Worm (Caenorhabditis elegans) whole organism, mixed stage, embryonic: ENCODE data around the gene fbxb-33.

ENCODE experiments used
- M03D4.4 ChIP-seq: sonication (generic microtip); optimal IDR thresholded peaks from 2 replicates; lab custom pipeline; 2017; ENCODE audit warnings: mild to moderate bottlenecking, missing genetic modification characterization, missing compliant biosample characterization
- bed-3 ChIP-seq: fragments of 200-800 bp; sonication (Bioruptor generic); optimal IDR thresholded peaks from 3 replicates; lab custom pipeline; 2018; ENCODE audit warnings: mild to moderate bottlenecking, missing genetic modification characterization, moderate library complexity, missing compliant biosample characterization
- blmp-1 ChIP-seq: fragments of 150-350 bp; optimal IDR thresholded peaks from 2 replicates; lab custom pipeline; 2014; ENCODE audit warnings: missing biosample characterization, missing genetic modification characterization
- ceh-39 ChIP-seq: fragments of 150-350 bp; optimal IDR thresholded peaks from 2 replicates; lab custom pipeline; 2014; ENCODE audit warnings: missing biosample characterization, missing genetic modification characterization
- ceh-43 ChIP-seq: fragments of 200-800 bp; sonication (Bioruptor generic); optimal IDR thresholded peaks from 2 replicates; lab custom pipeline; 2018; ENCODE audit warnings: mild to moderate bottlenecking, missing genetic modification characterization, moderate library complexity, missing compliant biosample characterization
- ceh-83 ChIP-seq: fragments of 200-800 bp; sonication (Bioruptor generic); optimal IDR thresholded peaks from 2 replicates; lab custom pipeline; 2018; ENCODE audit warnings: mild to moderate bottlenecking, missing genetic modification characterization, missing compliant biosample characterization
- ces-1 ChIP-seq: fragments of 150-350 bp; optimal IDR thresholded peaks from 2 replicates; lab custom pipeline; 2014; ENCODE audit warnings: missing biosample characterization, missing genetic modification reagents, missing genetic modification characterization
- cnd-1 ChIP-seq: fragments of 200-800 bp; sonication (Bioruptor generic); optimal IDR thresholded peaks from 2 replicates; lab custom pipeline; 2018; ENCODE audit warnings: mild to moderate bottlenecking, missing genetic modification characterization, missing compliant biosample characterization
- drap-1 ChIP-seq: fragments of 200-800 bp; sonication (Bioruptor generic); optimal IDR thresholded peaks from 3 replicates; lab custom pipeline; 2018; ENCODE audit warnings: mild to moderate bottlenecking, missing genetic modification characterization, missing compliant biosample characterization
- elt-1 ChIP-seq: sonication (generic microtip); optimal IDR thresholded peaks from 2 replicates; lab custom pipeline; 2017; ENCODE audit warnings: missing genetic modification characterization, mild to moderate bottlenecking, missing compliant biosample characterization, antibody characterized with exemption, moderate library complexity, borderline replicate concordance; ENCODE audit not compliant: insufficient read depth
- elt-3 ChIP-seq: fragments of 150-350 bp; optimal IDR thresholded peaks from 2 replicates; lab custom pipeline; 2014; ENCODE audit warnings: missing biosample characterization, missing genetic modification characterization
- flh-1 ChIP-seq: fragments of 200-800 bp; sonication (Bioruptor generic); optimal IDR thresholded peaks from 2 replicates; lab custom pipeline; 2018; ENCODE audit warnings: mild to moderate bottlenecking, missing genetic modification characterization, moderate library complexity, missing compliant biosample characterization
- ham-2 ChIP-seq: fragments of 200-800 bp; sonication (Bioruptor generic); optimal IDR thresholded peaks from 2 replicates; lab custom pipeline; 2018; ENCODE audit warnings: mild to moderate bottlenecking, missing genetic modification characterization, missing compliant biosample characterization
- hlh-1 ChIP-seq: fragments of 150-350 bp; optimal IDR thresholded peaks from 2 replicates; lab custom pipeline; 2014; ENCODE audit warnings: missing biosample characterization, missing genetic modification reagents, missing genetic modification characterization
- lin-13 ChIP-seq: fragments of 150-350 bp; optimal IDR thresholded peaks from 2 replicates; lab custom pipeline; 2014; ENCODE audit warnings: missing biosample characterization, missing genetic modification characterization
- lin-32 ChIP-seq: fragments of 200-800 bp; sonication (Bioruptor generic); optimal IDR thresholded peaks from 2 replicates; lab custom pipeline; 2018; ENCODE audit warnings: mild to moderate bottlenecking, missing genetic modification characterization, missing compliant biosample characterization
- mep-1 ChIP-seq: fragments of 150-350 bp; optimal IDR thresholded peaks from 2 replicates; lab custom pipeline; 2017; ENCODE audit warnings: missing biosample characterization, missing genetic modification reagents, missing genetic modification characterization, inconsistent platforms
- mls-2 ChIP-seq: sonication (generic microtip); optimal IDR thresholded peaks from 2 replicates; lab custom pipeline; 2016; ENCODE audit warnings: mild to moderate bottlenecking, missing genetic modification characterization, moderate library complexity, missing compliant biosample characterization
- nhr-2 ChIP-seq: fragments of 150-350 bp; optimal IDR thresholded peaks from 2 replicates; lab custom pipeline; 2014; ENCODE audit warnings: missing biosample characterization, missing genetic modification characterization
- nhr-237 ChIP-seq: fragments of 150-350 bp; optimal IDR thresholded peaks from 2 replicates; lab custom pipeline; 2014; ENCODE audit warnings: missing biosample characterization, missing genetic modification characterization
- nhr-28 ChIP-seq: fragments of 150-350 bp; optimal IDR thresholded peaks from 2 replicates; lab custom pipeline; 2014; ENCODE audit warnings: missing biosample characterization, missing genetic modification characterization
- nhr-76 ChIP-seq: sonication (generic microtip); optimal IDR thresholded peaks from 2 replicates; lab custom pipeline; 2017; ENCODE audit warnings: missing biosample characterization, missing genetic modification characterization
- pha-4 ChIP-seq: fragments of 150-350 bp; optimal IDR thresholded peaks from 2 replicates; lab custom pipeline; 2018; ENCODE audit warnings: missing biosample characterization, missing genetic modification reagents, missing genetic modification characterization
- sem-2 ChIP-seq: fragments of 200-800 bp; sonication (Bioruptor generic); optimal IDR thresholded peaks from 2 replicates; lab custom pipeline; 2018; ENCODE audit warnings: mild to moderate bottlenecking, missing genetic modification characterization, missing compliant biosample characterization
- snpc-4 ChIP-seq: fragments of 150-350 bp; optimal IDR thresholded peaks from 2 replicates; lab custom pipeline; 2014; ENCODE audit warnings: missing biosample characterization, missing genetic modification characterization
- sptf-1 ChIP-seq: sonication (generic microtip); optimal IDR thresholded peaks from 2 replicates; lab custom pipeline; 2017; ENCODE audit warnings: mild to moderate bottlenecking, missing genetic modification characterization, moderate library complexity, missing compliant biosample characterization
- tbx-8 ChIP-seq: fragments of 200-800 bp; sonication (Bioruptor generic); optimal IDR thresholded peaks from 2 replicates; lab custom pipeline; 2018; ENCODE audit warnings: mild to moderate bottlenecking, missing genetic modification characterization, moderate library complexity, missing compliant biosample characterization
- unc-120 ChIP-seq: sonication (generic microtip); optimal IDR thresholded peaks from 2 replicates; lab custom pipeline; 2017; ENCODE audit warnings: missing genetic modification characterization, missing compliant biosample characterization; ENCODE audit not compliant: poor library complexity, severe bottlenecking
- unc-39 ChIP-seq: fragments of 150-350 bp; optimal IDR thresholded peaks from 2 replicates; lab custom pipeline; 2014; ENCODE audit warnings: missing biosample characterization, missing genetic modification characterization
- unc-62 ChIP-seq: fragments of 150-350 bp; optimal IDR thresholded peaks from 2 replicates; lab custom pipeline; 2014; ENCODE audit warnings: missing biosample characterization, missing genetic modification reagents, missing genetic modification characterization
- zip-8 ChIP-seq: fragments of 150-350 bp; optimal IDR thresholded peaks from 2 replicates; lab custom pipeline; 2014; ENCODE audit warnings: missing biosample characterization, missing genetic modification characterization
- ztf-11 ChIP-seq: fragments of 150-350 bp; optimal IDR thresholded peaks from 2 replicates; lab custom pipeline; 2014; ENCODE audit warnings: missing biosample characterization, missing genetic modification characterization

The fbxb-33 gene

ce11 chrII:3620862-3621261 is 26.3 kb upstream of the fbxb-33 start:
- no peak for TF ChIP-seq blmp-1 (tag; lab: Kevin White, UChicago)
- no peak for TF ChIP-seq nhr-2 (tag; lab: Kevin White, UChicago)
- no peak for TF ChIP-seq snpc-4
- TF ChIP-seq ceh-83 (GFP tag; lab: Kevin White, UChicago): no peak
- TF ChIP-seq mep-1 (tag; lab: Kevin White, UChicago): peak; percentile 17

- TF ChIP-seq mep-1 (tag; lab: Kevin White, UChicago) (no peak), cnd-1 (tag; lab: Kevin White, UChicago) (no peak), bed-3 (GFP tag; lab: Kevin White, UChicago) (no peak), ham-2 (GFP tag; lab: Kevin White, UChicago) (no peak), elt-3 (no peak), ces-1 (no peak), blmp-1 (tag; lab: Kevin White, UChicago) (no peak), ceh-83 (GFP tag; lab: Kevin White, UChicago) (no peak), M03D4.4 (tag; lab: Kevin White, UChicago) (no peak), snpc-4 (no peak), drap-1 (GFP tag; lab: Kevin White, UChicago) (no peak), elt-1 (tag; lab: Kevin White, UChicago) (no peak), pha-4 (tag; lab: Kevin White, UChicago) (no peak), mls-2 (tag; lab: Kevin White, UChicago) (no peak), sptf-1 (tag; lab: Kevin White, UChicago) (no peak), lin-13 (no peak)
Observed at ce11 chrII:3622014-3622413, 25.2 kb upstream of the fbxb-33 start, which contains the start of gene M151.7. M151.7 (plus strand) TSS chrII:3622314.

ce11 chrII:3626872-3627271 is 20.3 kb upstream of the fbxb-33 start, which contains the start of gene M151.3:
M151.3 (plus strand) TSS chrII:3627172.
- no peak for TF ChIP-seq mep-1 (tag; lab: Kevin White, UChicago)
- no peak for TF ChIP-seq lin-32

ce11 chrII:3630810-3631209 is 16.4 kb upstream of the fbxb-33 start, which contains the start of gene M151.2:
M151.2 (plus strand) TSS chrII:3631110.
- TF ChIP-seq lin-13: no peak
- no peak for TF ChIP-seq pha-4 (tag; lab: Kevin White, UChicago)
- TF ChIP-seq unc-120 (tag; lab: Kevin White, UChicago): no peak
- TF ChIP-seq ceh-39 (tag; lab: Kevin White, UChicago): no peak
- no peak for TF ChIP-seq sem-2 (GFP tag; lab: Kevin White, UChicago)
- TF ChIP-seq ham-2 (GFP tag; lab: Kevin White, UChicago): no peak
- TF ChIP-seq hlh-1 (tag; lab: Kevin White, UChicago): no peak
- no peak for TF ChIP-seq sptf-1 (tag; lab: Kevin White, UChicago)
- TF ChIP-seq mls-2 (tag; lab: Kevin White, UChicago): no peak
- no peak for TF ChIP-seq bed-3 (GFP tag; lab: Kevin White, UChicago)
- no peak for TF ChIP-seq M03D4.4 (tag; lab: Kevin White, UChicago)
- no peak for TF ChIP-seq unc-39

ce11 chrII:3634765-3635164 is 12.4 kb upstream of the fbxb-33 start:
- TF ChIP-seq tbx-8 (GFP tag; lab: Kevin White, UChicago): no peak
- TF ChIP-seq ceh-43: no peak
- TF ChIP-seq unc-39: no peak
- TF ChIP-seq zip-8 (tag; lab: Kevin White, UChicago): no peak
- no peak for TF ChIP-seq flh-1 (GFP tag; lab: Kevin White, UChicago)
- no peak for TF ChIP-seq cnd-1 (tag; lab: Kevin White, UChicago)
- no peak for TF ChIP-seq pha-4 (tag; lab: Kevin White, UChicago)
- no peak for TF ChIP-seq unc-62 (GFP tag; lab: Kevin White, UChicago)
- no peak for TF ChIP-seq ham-2 (GFP tag; lab: Kevin White, UChicago)
- no peak for TF ChIP-seq hlh-1 (tag; lab: Kevin White, UChicago)
- no peak for TF ChIP-seq nhr-237 (tag; lab: Kevin White, UChicago)
- TF ChIP-seq mep-1 (tag; lab: Kevin White, UChicago): no peak
- no peak for TF ChIP-seq sptf-1 (tag; lab: Kevin White, UChicago)
- no peak for TF ChIP-seq elt-1 (tag; lab: Kevin White, UChicago)
- TF ChIP-seq bed-3 (GFP tag; lab: Kevin White, UChicago): no peak
- no peak for TF ChIP-seq lin-13
- no peak for TF ChIP-seq nhr-28
- no peak for TF ChIP-seq nhr-76 (tag; lab: Kevin White, UChicago)
- TF ChIP-seq ztf-11 (tag; lab: Kevin White, UChicago): no peak
- TF ChIP-seq, all 35 proteins: peak for 0
